Worm (Caenorhabditis elegans) whole organism, mixed stage, embryonic: ENCODE results near the gene C24H12.1.
A peak's percentile ranks its signal among the peaks of the same experiment; 100 is the strongest.

Experiments
- M03D4.4 ChIP-seq: sonication (generic microtip); optimal IDR thresholded peaks from 2 replicates; lab custom pipeline; 2017; ENCODE audit warnings: mild to moderate bottlenecking, missing genetic modification characterization, missing compliant biosample characterization
- bed-3 ChIP-seq: fragments of 200-800 bp; sonication (Bioruptor generic); optimal IDR thresholded peaks from 3 replicates; lab custom pipeline; 2018; ENCODE audit warnings: mild to moderate bottlenecking, missing genetic modification characterization, moderate library complexity, missing compliant biosample characterization
- blmp-1 ChIP-seq: fragments of 150-350 bp; optimal IDR thresholded peaks from 2 replicates; lab custom pipeline; 2014; ENCODE audit warnings: missing biosample characterization, missing genetic modification characterization
- ceh-39 ChIP-seq: fragments of 150-350 bp; optimal IDR thresholded peaks from 2 replicates; lab custom pipeline; 2014; ENCODE audit warnings: missing biosample characterization, missing genetic modification characterization
- ces-1 ChIP-seq: fragments of 150-350 bp; optimal IDR thresholded peaks from 2 replicates; lab custom pipeline; 2014; ENCODE audit warnings: missing biosample characterization, missing genetic modification reagents, missing genetic modification characterization
- cnd-1 ChIP-seq: fragments of 200-800 bp; sonication (Bioruptor generic); optimal IDR thresholded peaks from 2 replicates; lab custom pipeline; 2018; ENCODE audit warnings: mild to moderate bottlenecking, missing genetic modification characterization, missing compliant biosample characterization
- drap-1 ChIP-seq: fragments of 200-800 bp; sonication (Bioruptor generic); optimal IDR thresholded peaks from 3 replicates; lab custom pipeline; 2018; ENCODE audit warnings: mild to moderate bottlenecking, missing genetic modification characterization, missing compliant biosample characterization
- elt-1 ChIP-seq: sonication (generic microtip); optimal IDR thresholded peaks from 2 replicates; lab custom pipeline; 2017; ENCODE audit warnings: missing genetic modification characterization, mild to moderate bottlenecking, missing compliant biosample characterization, antibody characterized with exemption, moderate library complexity, borderline replicate concordance; ENCODE audit not compliant: insufficient read depth
- elt-3 ChIP-seq: fragments of 150-350 bp; optimal IDR thresholded peaks from 2 replicates; lab custom pipeline; 2014; ENCODE audit warnings: missing biosample characterization, missing genetic modification characterization
- flh-1 ChIP-seq: fragments of 200-800 bp; sonication (Bioruptor generic); optimal IDR thresholded peaks from 2 replicates; lab custom pipeline; 2018; ENCODE audit warnings: mild to moderate bottlenecking, missing genetic modification characterization, moderate library complexity, missing compliant biosample characterization
- hlh-1 ChIP-seq: fragments of 150-350 bp; optimal IDR thresholded peaks from 2 replicates; lab custom pipeline; 2014; ENCODE audit warnings: missing biosample characterization, missing genetic modification reagents, missing genetic modification characterization
- lin-13 ChIP-seq: fragments of 150-350 bp; optimal IDR thresholded peaks from 2 replicates; lab custom pipeline; 2014; ENCODE audit warnings: missing biosample characterization, missing genetic modification characterization
- lin-32 ChIP-seq: fragments of 200-800 bp; sonication (Bioruptor generic); optimal IDR thresholded peaks from 2 replicates; lab custom pipeline; 2018; ENCODE audit warnings: mild to moderate bottlenecking, missing genetic modification characterization, missing compliant biosample characterization
- lsy-2 ChIP-seq: fragments of 150-350 bp; optimal IDR thresholded peaks from 2 replicates; lab custom pipeline; 2014; ENCODE audit warnings: missing biosample characterization, missing genetic modification characterization
- mab-5 ChIP-seq: fragments of 150-350 bp; optimal IDR thresholded peaks from 2 replicates; lab custom pipeline; 2014; ENCODE audit warnings: missing biosample characterization, missing genetic modification characterization
- mep-1 ChIP-seq: fragments of 150-350 bp; optimal IDR thresholded peaks from 2 replicates; lab custom pipeline; 2017; ENCODE audit warnings: missing biosample characterization, missing genetic modification reagents, missing genetic modification characterization, inconsistent platforms
- mls-2 ChIP-seq: sonication (generic microtip); optimal IDR thresholded peaks from 2 replicates; lab custom pipeline; 2016; ENCODE audit warnings: mild to moderate bottlenecking, missing genetic modification characterization, moderate library complexity, missing compliant biosample characterization
- nhr-237 ChIP-seq: fragments of 150-350 bp; optimal IDR thresholded peaks from 2 replicates; lab custom pipeline; 2014; ENCODE audit warnings: missing biosample characterization, missing genetic modification characterization
- nhr-76 ChIP-seq: sonication (generic microtip); optimal IDR thresholded peaks from 2 replicates; lab custom pipeline; 2017; ENCODE audit warnings: missing biosample characterization, missing genetic modification characterization
- pha-4 ChIP-seq: fragments of 150-350 bp; optimal IDR thresholded peaks from 2 replicates; lab custom pipeline; 2018; ENCODE audit warnings: missing biosample characterization, missing genetic modification reagents, missing genetic modification characterization
- sem-2 ChIP-seq: fragments of 200-800 bp; sonication (Bioruptor generic); optimal IDR thresholded peaks from 2 replicates; lab custom pipeline; 2018; ENCODE audit warnings: mild to moderate bottlenecking, missing genetic modification characterization, missing compliant biosample characterization
- sptf-1 ChIP-seq: sonication (generic microtip); optimal IDR thresholded peaks from 2 replicates; lab custom pipeline; 2017; ENCODE audit warnings: mild to moderate bottlenecking, missing genetic modification characterization, moderate library complexity, missing compliant biosample characterization
- tbx-8 ChIP-seq: fragments of 200-800 bp; sonication (Bioruptor generic); optimal IDR thresholded peaks from 2 replicates; lab custom pipeline; 2018; ENCODE audit warnings: mild to moderate bottlenecking, missing genetic modification characterization, moderate library complexity, missing compliant biosample characterization
- unc-120 ChIP-seq: sonication (generic microtip); optimal IDR thresholded peaks from 2 replicates; lab custom pipeline; 2017; ENCODE audit warnings: missing genetic modification characterization, missing compliant biosample characterization; ENCODE audit not compliant: poor library complexity, severe bottlenecking
- unc-62 ChIP-seq: fragments of 150-350 bp; optimal IDR thresholded peaks from 2 replicates; lab custom pipeline; 2014; ENCODE audit warnings: missing biosample characterization, missing genetic modification reagents, missing genetic modification characterization
- zip-8 ChIP-seq: fragments of 150-350 bp; optimal IDR thresholded peaks from 2 replicates; lab custom pipeline; 2014; ENCODE audit warnings: missing biosample characterization, missing genetic modification characterization
- ztf-11 ChIP-seq: fragments of 150-350 bp; optimal IDR thresholded peaks from 2 replicates; lab custom pipeline; 2014; ENCODE audit warnings: missing biosample characterization, missing genetic modification characterization

The C24H12.1 gene

ce11 chrII:441102-441501, at the start of gene C24H12.1:
Gene C24H12.1 (plus strand): TSS chrII:441402.
- peak; percentile 17 for TF ChIP-seq ces-1 (GFP tag; lab: Kevin White, UChicago)

DNA sequence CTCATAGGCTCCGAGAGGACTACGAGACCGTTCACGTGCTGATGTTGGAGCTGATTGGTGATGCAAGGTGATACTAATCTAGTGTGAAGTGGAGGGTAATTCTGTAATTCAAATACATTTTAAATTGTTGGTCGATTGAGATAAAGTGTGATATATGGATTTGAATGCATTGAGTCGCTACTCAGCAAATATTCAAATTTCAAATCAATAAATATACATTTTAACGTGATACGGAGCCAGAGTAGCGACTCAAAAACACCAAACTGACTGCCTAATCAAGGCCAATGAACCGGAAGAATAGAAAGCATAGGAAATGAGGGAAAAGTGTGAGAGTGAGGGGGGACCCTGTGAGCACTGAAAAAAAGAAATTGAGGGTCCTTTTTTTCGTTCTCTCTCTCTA, 41.9 kb upstream of the C24H12.1 start, which contains the start of gene C03H5.6:
Gene C03H5.6, minus strand, starts transcription at position 101 of the 400 bp plus-strand sequence.
- no peak for TF ChIP-seq ztf-11 (tag; lab: Kevin White, UChicago)
- TF ChIP-seq sptf-1 (tag; lab: Kevin White, UChicago): no peak
- TF ChIP-seq nhr-237: no peak
- no peak for TF ChIP-seq flh-1

DNA sequence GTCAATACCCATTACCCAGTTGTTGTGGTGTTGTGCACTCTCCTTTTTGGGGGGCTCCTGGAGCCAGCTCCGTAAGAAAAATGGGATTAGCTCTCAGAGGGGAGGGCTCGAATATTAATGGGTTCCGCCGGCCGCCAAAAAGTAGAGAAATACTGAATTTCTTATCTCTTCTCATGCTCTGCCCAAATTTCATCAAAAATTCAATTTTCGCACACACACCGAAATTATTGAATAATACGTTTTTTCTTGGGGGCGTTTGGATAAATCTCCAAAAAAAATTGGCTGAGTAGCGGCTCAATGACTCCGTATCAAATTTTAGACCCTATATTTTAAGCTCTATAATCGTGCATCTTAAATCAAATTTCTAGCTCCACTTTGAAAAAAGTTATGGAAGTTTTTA, 41.0 kb upstream of the C24H12.1 start:
- TF ChIP-seq ces-1 (GFP tag; lab: Kevin White, UChicago) (peak; percentile 51), blmp-1 (tag; lab: Kevin White, UChicago) (no peak), M03D4.4 (tag; lab: Kevin White, UChicago) (no peak), bed-3 (no peak), ztf-11 (tag; lab: Kevin White, UChicago) (no peak)

- TF ChIP-seq ces-1 (GFP tag; lab: Kevin White, UChicago) (peak; percentile 43), nhr-76 (tag; lab: Kevin White, UChicago) (no peak)
Measured at ce11 chrII:401211-401610, 40.0 kb upstream of the C24H12.1 start.

DNA sequence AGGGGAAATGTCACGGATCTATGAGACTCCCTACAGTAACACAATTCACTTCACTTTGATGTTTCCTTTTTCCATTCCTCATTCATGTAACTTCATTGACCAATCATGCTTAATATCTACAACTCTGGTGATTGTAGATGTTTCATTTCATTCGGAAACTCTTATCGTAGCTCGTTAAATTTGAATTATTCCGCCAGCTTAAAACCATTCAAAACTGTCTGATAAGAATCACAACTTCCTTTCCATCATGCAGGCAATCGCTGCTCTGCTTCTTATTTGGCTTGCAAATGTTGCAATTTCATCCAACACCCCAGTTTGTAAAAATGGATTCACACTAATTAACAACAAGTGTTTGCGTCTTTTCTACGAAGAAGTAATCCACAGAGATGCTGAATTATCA, 38.8 kb upstream of the C24H12.1 start, which contains the start of gene clec-10:
Gene clec-10, plus strand, starts transcription at position 244 of the 400 bp plus-strand sequence.
- TF ChIP-seq nhr-76 (tag; lab: Kevin White, UChicago) (no peak), mep-1 (no peak), ztf-11 (tag; lab: Kevin White, UChicago) (no peak), nhr-237 (no peak), flh-1 (no peak), mls-2 (tag; lab: Kevin White, UChicago) (no peak), zip-8 (tag; lab: Kevin White, UChicago) (no peak), mab-5 (tag; lab: Kevin White, UChicago) (no peak), lin-32 (GFP tag; lab: Kevin White, UChicago) (no peak), sem-2 (no peak), elt-3 (no peak), tbx-8 (GFP tag; lab: Kevin White, UChicago) (no peak), lin-13 (tag; lab: Kevin White, UChicago) (no peak), unc-62 (no peak), elt-1 (tag; lab: Kevin White, UChicago) (no peak), bed-3 (no peak), hlh-1 (tag; lab: Kevin White, UChicago) (no peak)
- TF ChIP-seq, all 35 proteins: peak for 0

- no peak for TF ChIP-seq unc-120
- peak; percentile 81 for TF ChIP-seq lsy-2
- peak; percentile 73 for TF ChIP-seq ces-1 (GFP tag; lab: Kevin White, UChicago)
- peak; percentile 62 for TF ChIP-seq sptf-1 (tag; lab: Kevin White, UChicago)
- TF ChIP-seq M03D4.4 (tag; lab: Kevin White, UChicago): peak; percentile 47
- TF ChIP-seq hlh-1 (tag; lab: Kevin White, UChicago): peak; percentile 15
- TF ChIP-seq nhr-237: peak; percentile 67
- no peak for TF ChIP-seq unc-62
- TF ChIP-seq pha-4: peak; percentile 72
- TF ChIP-seq flh-1: no peak
- peak; percentile 84 for TF ChIP-seq lin-13 (tag; lab: Kevin White, UChicago)
- peak; percentile 96 for TF ChIP-seq mep-1
- no peak for TF ChIP-seq sem-2
- peak; percentile 44 for TF ChIP-seq ceh-39 (tag; lab: Kevin White, UChicago)
Measured at ce11 chrII:410832-411231, 30.4 kb upstream of the C24H12.1 start, which contains the start of the genes dnsn-1 and C24H12.4. Gene dnsn-1 (minus strand): TSS chrII:410932. Gene C24H12.4 (plus strand): TSS chrII:411222.

DNA sequence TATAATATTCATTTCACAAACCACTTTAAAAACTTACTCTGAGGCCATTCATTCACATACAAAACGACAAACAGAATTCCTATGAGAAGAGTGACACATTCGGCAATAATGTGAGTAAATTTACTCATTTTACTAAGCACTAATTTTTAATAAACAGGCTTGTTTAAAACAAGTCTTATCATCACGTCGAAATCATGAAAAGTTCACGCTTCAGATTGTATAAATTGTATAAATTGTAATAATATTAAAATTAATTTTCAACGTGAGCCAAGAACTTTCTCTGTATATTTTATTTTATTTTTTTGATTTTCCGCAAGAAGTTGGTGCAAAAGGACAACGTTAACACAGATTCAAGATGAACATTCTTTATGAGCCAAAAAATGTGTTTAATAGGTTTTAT, 22.4 kb upstream of the C24H12.1 start, which contains the start of gene C24H12.6:
Gene C24H12.6, minus strand, starts transcription at position 101 of the 400 bp plus-strand sequence.
- TF ChIP-seq sem-2 (no peak), sptf-1 (tag; lab: Kevin White, UChicago) (no peak), cnd-1 (no peak), bed-3 (no peak), M03D4.4 (tag; lab: Kevin White, UChicago) (no peak), unc-120 (no peak), drap-1 (GFP tag; lab: Kevin White, UChicago) (no peak), elt-3 (no peak), elt-1 (tag; lab: Kevin White, UChicago) (no peak), tbx-8 (GFP tag; lab: Kevin White, UChicago) (no peak), ces-1 (GFP tag; lab: Kevin White, UChicago) (no peak), pha-4 (no peak), ceh-39 (tag; lab: Kevin White, UChicago) (no peak), hlh-1 (tag; lab: Kevin White, UChicago) (no peak), mab-5 (tag; lab: Kevin White, UChicago) (no peak), flh-1 (no peak), ztf-11 (tag; lab: Kevin White, UChicago) (no peak), zip-8 (tag; lab: Kevin White, UChicago) (no peak)
